Fruit fly (Drosophila melanogaster): Measurements from ENCODE around the gene ATP8B.

Gene ATP8B

DNA sequence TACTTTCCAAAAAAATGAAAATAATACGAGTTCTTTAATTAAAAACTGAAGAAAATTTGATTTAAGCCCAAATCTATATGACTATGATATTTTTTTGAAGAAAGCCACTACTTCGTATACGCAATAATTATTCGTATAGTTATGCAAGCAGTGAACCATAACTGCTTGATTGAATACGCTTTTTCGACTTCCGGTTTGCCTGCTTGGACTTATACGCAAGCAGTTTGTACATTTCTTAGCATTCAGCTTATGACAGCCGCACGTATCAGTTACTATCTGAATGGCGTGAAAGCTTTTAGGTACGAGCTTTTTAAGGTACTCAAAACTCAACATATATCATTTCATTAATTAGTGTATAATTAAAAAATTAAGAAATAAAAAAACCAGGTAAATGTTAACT lies 30.7 kb upstream of the ATP8B start (continued):
- TF ChIP-seq achi (GFP tag; optimal IDR thresholded peaks at IDR 0.05), result peak; percentile 68
- TF ChIP-seq CG10631 (GFP tag; optimal IDR thresholded peaks at IDR 0.05), result peak; percentile 81
- TF ChIP-seq fd85E (GFP tag; optimal IDR thresholded peaks at IDR 0.05), result peak; percentile 21
- TF ChIP-seq Hr38 (GFP tag; optimal IDR thresholded peaks at IDR 0.05), result no peak
- peak; percentile 83 for TF ChIP-seq lz (GFP tag; optimal IDR thresholded peaks at IDR 0.05)
- TF ChIP-seq pdm3 (GFP tag; optimal IDR thresholded peaks at IDR 0.05), result peak; percentile 79
- TF ChIP-seq CG3919 (GFP tag; optimal IDR thresholded peaks at IDR 0.05), result peak; percentile 83
- TF ChIP-seq CG32006 (GFP tag; optimal IDR thresholded peaks at IDR 0.05), result peak; percentile 50
- peak; percentile 45 for TF ChIP-seq CG9139 (GFP tag; optimal IDR thresholded peaks at IDR 0.05)
- peak; percentile 81 for TF ChIP-seq Eip75B (GFP tag; optimal IDR thresholded peaks at IDR 0.05)
- TF ChIP-seq CG31627 (GFP tag; optimal IDR thresholded peaks at IDR 0.05), result peak; percentile 85
- TF ChIP-seq esn (GFP tag; optimal IDR thresholded peaks at IDR 0.05), result no peak
- TF ChIP-seq Hr4 (GFP tag; optimal IDR thresholded peaks at IDR 0.05), result peak; percentile 26
- TF ChIP-seq CG8119 (GFP tag; IDR thresholded peaks at IDR 0.05), result no peak
- TF ChIP-seq OdsH (GFP tag; optimal IDR thresholded peaks at IDR 0.05), result peak; percentile 75
- TF ChIP-seq dac (GFP tag; optimal IDR thresholded peaks at IDR 0.05), result peak; percentile 63
- TF ChIP-seq Smox (GFP tag; optimal IDR thresholded peaks at IDR 0.05), result peak; percentile 59
- peak; percentile 79 for TF ChIP-seq svp (GFP tag)
- TF ChIP-seq CG34406 (GFP tag; optimal IDR thresholded peaks at IDR 0.05), result peak; percentile 71

DNA sequence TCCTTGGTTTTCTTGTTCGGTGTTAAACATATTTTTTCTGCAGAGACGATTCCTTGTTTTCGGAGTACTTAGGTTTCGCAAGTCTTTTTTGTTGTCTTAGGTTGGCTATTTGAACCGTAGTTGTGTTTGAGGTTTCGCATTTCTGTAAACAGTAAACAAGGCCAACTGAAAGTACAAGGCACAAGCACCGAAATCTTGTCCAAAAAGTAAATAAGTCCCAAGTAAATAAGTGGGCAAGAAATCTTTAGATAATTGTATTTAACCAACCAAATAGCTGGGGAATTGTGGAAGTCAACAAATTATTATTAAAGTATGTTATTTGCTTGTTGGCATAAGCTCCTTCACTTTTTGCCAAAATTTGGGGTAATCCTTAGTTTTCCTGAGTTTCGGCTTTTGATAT lies 23.3 kb upstream of the ATP8B start:
- no peak for TF ChIP-seq Sox15 (GFP tag; optimal IDR thresholded peaks at IDR 0.05)
- TF ChIP-seq CG3032 (tag; optimal IDR thresholded peaks at IDR 0.05), result no peak
- no peak for TF ChIP-seq CG8319 (GFP tag; optimal IDR thresholded peaks at IDR 0.05)
- TF ChIP-seq salr (GFP tag; optimal IDR thresholded peaks at IDR 0.05), result no peak
- TF ChIP-seq CG11294 (GFP tag; IDR thresholded peaks at IDR 0.05), result no peak
- TF ChIP-seq topi (GFP tag; optimal IDR thresholded peaks at IDR 0.05), result no peak
- TF ChIP-seq achi (GFP tag; optimal IDR thresholded peaks at IDR 0.05), result no peak
- no peak for TF ChIP-seq Hr38 (GFP tag; optimal IDR thresholded peaks at IDR 0.05)
- no peak for TF ChIP-seq CG10631 (GFP tag; optimal IDR thresholded peaks at IDR 0.05)
- TF ChIP-seq CG11902 (GFP tag; optimal IDR thresholded peaks at IDR 0.05), result no peak
- TF ChIP-seq CG9139 (GFP tag; optimal IDR thresholded peaks at IDR 0.05), result no peak
- no peak for TF ChIP-seq fd59A (GFP tag; optimal IDR thresholded peaks at IDR 0.05)
- TF ChIP-seq CG3919 (GFP tag; optimal IDR thresholded peaks at IDR 0.05), result no peak
- TF ChIP-seq Smox (GFP tag; optimal IDR thresholded peaks at IDR 0.05), result no peak
- no peak for TF ChIP-seq spab (GFP tag; optimal IDR thresholded peaks at IDR 0.05)
- TF ChIP-seq Gug (GFP tag; IDR thresholded peaks at IDR 0.05), result no peak
- TF ChIP-seq svp (GFP tag), result no peak
- no peak for TF ChIP-seq CG6792 (GFP tag; optimal IDR thresholded peaks at IDR 0.05)

DNA sequence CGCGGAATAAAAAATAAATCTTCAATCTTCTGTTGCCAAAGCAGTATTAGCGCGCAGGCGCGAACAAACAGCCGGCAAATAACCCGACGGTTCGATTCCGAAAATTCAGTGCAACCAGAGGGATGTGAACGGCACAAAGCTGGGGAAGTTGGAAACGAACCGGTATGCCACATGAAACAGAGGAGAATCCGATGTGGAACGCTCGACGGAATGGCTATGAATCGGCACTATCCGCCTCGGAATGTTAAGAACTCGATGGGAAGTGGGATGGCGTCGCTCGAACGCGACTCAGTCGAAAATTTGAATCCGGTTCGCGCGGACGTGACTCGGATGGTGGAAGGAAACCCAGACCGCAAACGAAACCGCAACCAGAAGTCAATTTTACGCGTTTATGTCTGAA lies 4.2 kb upstream of the ATP8B start, which contains the start of gene dpr17:
dpr17 (plus strand) TSS at position 289 of the 400 bp plus-strand sequence.
- no peak for TF ChIP-seq CG15336 (GFP tag; IDR thresholded peaks at IDR 0.05)
- no peak for TF ChIP-seq dac (GFP tag; optimal IDR thresholded peaks at IDR 0.05)
- no peak for TF ChIP-seq Eip78C (GFP tag)
- no peak for TF ChIP-seq Eip93F (GFP tag; optimal IDR thresholded peaks at IDR 0.05)
- no peak for TF ChIP-seq dsx (GFP tag; optimal IDR thresholded peaks at IDR 0.05; ENCODE audit: poor library complexity, severe bottlenecking)
- TF ChIP-seq Ets96B (tag; optimal IDR thresholded peaks at IDR 0.05), result no peak
- TF ChIP-seq CG16779 (tag; optimal IDR thresholded peaks at IDR 0.05), result no peak
- no peak for TF ChIP-seq Ets21C (GFP tag; optimal IDR thresholded peaks at IDR 0.05)
- no peak for TF ChIP-seq achi (GFP tag; optimal IDR thresholded peaks at IDR 0.05)
- TF ChIP-seq esn (GFP tag; optimal IDR thresholded peaks at IDR 0.05), result no peak
- TF ChIP-seq fd59A (GFP tag; optimal IDR thresholded peaks at IDR 0.05), result no peak
- TF ChIP-seq CG6854 (GFP tag; optimal IDR thresholded peaks at IDR 0.05), result no peak
- TF ChIP-seq eg (GFP tag; IDR thresholded peaks at IDR 0.05), result no peak

Data from whole organism, prepupa.